Worm (Caenorhabditis elegans) whole organism, L1 larva: ENCODE data around the gene K09E3.7.

Experiments used
- nhr-11 ChIP-seq: fragments of 150-350 bp; optimal IDR thresholded peaks from 2 replicates; lab custom pipeline; 2014; ENCODE audit warnings: missing biosample characterization, missing genetic modification characterization
- pqm-1 ChIP-seq: sonication (generic microtip); optimal IDR thresholded peaks from 3 replicates; lab custom pipeline; 2017; ENCODE audit warnings: missing biosample characterization, missing genetic modification characterization

DNA sequence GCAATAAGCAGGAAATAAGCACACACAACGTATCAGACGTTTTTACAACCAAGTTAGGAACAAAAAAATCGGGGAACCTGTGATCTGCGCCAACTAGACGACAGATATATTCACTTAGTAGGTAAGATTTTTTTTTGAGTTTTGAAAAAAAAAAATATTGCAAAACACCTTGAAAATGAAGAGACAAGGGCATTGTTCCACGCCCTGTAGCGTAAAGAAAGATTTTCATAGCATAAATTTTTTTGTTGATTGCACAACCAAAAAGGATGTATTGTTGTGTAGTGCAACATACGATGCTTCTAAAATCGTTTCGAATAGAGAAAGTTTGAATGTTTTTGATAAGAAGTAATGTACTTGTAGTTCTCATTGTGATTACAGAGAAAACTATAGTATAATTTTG, 45.8 kb upstream of the K09E3.7 start:
- no peak for TF ChIP-seq nhr-11
- no peak for TF ChIP-seq pqm-1 (tag; lab: Kevin White, UChicago)
